Worm (Caenorhabditis elegans): ENCODE measurements around the gene hlh-3.

DNA sequence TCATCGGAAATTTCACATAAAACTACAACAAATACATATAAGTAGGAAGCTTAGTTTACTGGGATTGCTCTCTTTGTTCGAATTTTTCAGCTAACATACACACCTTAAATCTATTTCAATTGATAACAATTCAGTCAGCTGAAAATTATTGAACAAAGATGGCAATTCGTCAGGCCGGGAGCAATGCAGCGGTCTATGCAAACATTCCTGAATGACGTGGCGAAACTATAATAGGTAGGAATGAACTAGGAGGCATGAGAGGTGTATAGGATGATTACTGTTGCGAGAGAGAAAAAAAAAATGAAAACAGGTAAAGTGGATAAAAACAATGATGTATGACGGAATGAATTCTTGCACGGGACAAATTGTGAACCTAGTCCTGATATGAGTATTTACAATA lies 44.3 kb upstream of the hlh-3 start:
- no peak for TF ChIP-seq F13H6.1 (tag; optimal IDR thresholded peaks at IDR 0.05)
- no peak for TF ChIP-seq rnt-1 (tag; optimal IDR thresholded peaks at IDR 0.05)
- TF ChIP-seq mec-3 (tag; optimal IDR thresholded peaks at IDR 0.05; ENCODE audit: borderline replicate concordance), result no peak
- no peak for TF ChIP-seq unc-42 (tag; optimal IDR thresholded peaks at IDR 0.05)
- TF ChIP-seq ceh-24 (tag; optimal IDR thresholded peaks at IDR 0.05), result no peak
